Worm (Caenorhabditis elegans) whole organism, young adult: ENCODE data around the gene Y56A3A.22.

Experiments used
- B0336.3 ChIP-seq: fragments of 200-800 bp; sonication (Bioruptor generic); IDR thresholded peaks from 2 replicates; pipeline ENCODE4 v1.3.6; 2022; ENCODE audit warnings: missing genetic modification characterization, missing compliant biosample characterization
- F33H1.4 ChIP-seq: fragments of 200-800 bp; sonication (Bioruptor generic); IDR thresholded peaks from 2 replicates; pipeline ENCODE4 v1.3.6; 2022; ENCODE audit warnings: missing genetic modification reagents, missing genetic modification characterization, missing compliant biosample characterization
- F39B2.1 ChIP-seq: fragments of 200-800 bp; sonication (Bioruptor generic); IDR thresholded peaks from 2 replicates; pipeline ENCODE4 v1.3.6; 2022; ENCODE audit warnings: missing genetic modification reagents, missing genetic modification characterization, missing compliant biosample characterization
- F52B5.7 ChIP-seq: sonication (generic microtip); optimal IDR thresholded peaks from 2 replicates; lab custom pipeline; 2016; ENCODE audit warnings: mild to moderate bottlenecking, missing genetic modification characterization, missing compliant biosample characterization
- F57C9.4 ChIP-seq: sonication (generic microtip); optimal IDR thresholded peaks from 2 replicates; lab custom pipeline; 2017; ENCODE audit warnings: mild to moderate bottlenecking, missing genetic modification characterization, missing compliant biosample characterization
- T07F8.4 ChIP-seq: sonication (generic microtip); optimal IDR thresholded peaks from 2 replicates; lab custom pipeline; 2016; ENCODE audit warnings: mild to moderate bottlenecking, missing genetic modification characterization, moderate library complexity, missing compliant biosample characterization
- Y95B8A.8 ChIP-seq: fragments of 200-800 bp; sonication (Bioruptor generic); IDR thresholded peaks from 2 replicates; pipeline ENCODE4 v1.3.6; 2022; ENCODE audit warnings: missing genetic modification reagents, missing genetic modification characterization, missing compliant biosample characterization
- ama-1 ChIP-seq, 3 experiments: fragments of 150-350 bp in 1 of 3; sonication (generic microtip) in 2 of 3; optimal IDR thresholded peaks; 2 replicates each; lab custom pipeline; 2014 to 2018; ENCODE audit warnings: missing biosample characterization in 2 of 3, missing genetic modification characterization in 2 of 3, missing genetic modification reagents in 2 of 3
- attf-3 ChIP-seq: fragments of 200-800 bp; sonication (Bioruptor generic); conservative IDR thresholded peaks from 2 replicates; pipeline ENCODE4 v1.3.6; 2022; ENCODE audit warnings: missing genetic modification reagents, missing genetic modification characterization, missing compliant biosample characterization
- attf-5 ChIP-seq: fragments of 200-800 bp; sonication (Bioruptor generic); optimal IDR thresholded peaks from 2 replicates; lab custom pipeline; 2018; ENCODE audit warnings: mild to moderate bottlenecking, missing genetic modification characterization, missing compliant biosample characterization
- attf-6 ChIP-seq: fragments of 200-800 bp; sonication (Bioruptor generic); IDR thresholded peaks from 2 replicates; pipeline ENCODE4 v1.3.6; 2022; ENCODE audit warnings: missing genetic modification reagents, missing genetic modification characterization, missing compliant biosample characterization
- cebp-1 ChIP-seq, 2 experiments: fragments of 200-800 bp in 1 of 2; sonication (Bioruptor generic) in 1 of 2; sonication (generic microtip) in 1 of 2; IDR thresholded peaks in 1 of 2; optimal IDR thresholded peaks in 1 of 2; 2 replicates each; pipeline versions ENCODE4 v1.3.6 to Lab custom; 2017 to 2022; ENCODE audit warnings: missing compliant biosample characterization in 2 of 2, missing genetic modification characterization in 2 of 2, mild to moderate bottlenecking in 1 of 2, missing genetic modification reagents in 1 of 2, moderate library complexity in 1 of 2
- ceh-100 ChIP-seq: fragments of 200-800 bp; sonication (Bioruptor generic); IDR thresholded peaks from 2 replicates; pipeline ENCODE4 v1.3.6; 2022; ENCODE audit warnings: missing genetic modification reagents, missing genetic modification characterization, missing compliant biosample characterization
- ceh-27 ChIP-seq: fragments of 200-800 bp; sonication (Bioruptor generic); optimal IDR thresholded peaks from 2 replicates; lab custom pipeline; 2018; ENCODE audit warnings: mild to moderate bottlenecking, missing genetic modification characterization, moderate library complexity, missing compliant biosample characterization
- dox-1 ChIP-seq: fragments of 200-800 bp; sonication (Bioruptor generic); IDR thresholded peaks from 2 replicates; pipeline ENCODE4 v1.3.6; 2022; ENCODE audit warnings: missing genetic modification reagents, missing genetic modification characterization, missing compliant biosample characterization
- egl-18 ChIP-seq: fragments of 200-800 bp; sonication (Bioruptor generic); IDR thresholded peaks from 2 replicates; pipeline ENCODE4 v1.3.6; 2022; ENCODE audit warnings: missing genetic modification reagents, missing genetic modification characterization, missing compliant biosample characterization
- egrh-3 ChIP-seq: fragments of 200-800 bp; sonication (Bioruptor generic); IDR thresholded peaks from 2 replicates; pipeline ENCODE4 v1.3.6; 2022; ENCODE audit warnings: missing genetic modification reagents, missing genetic modification characterization, missing compliant biosample characterization
- ekl-4 ChIP-seq: fragments of 200-800 bp; sonication (Bioruptor generic); IDR thresholded peaks from 2 replicates; pipeline ENCODE4 v1.3.6; 2022; ENCODE audit warnings: missing genetic modification reagents, missing genetic modification characterization, missing compliant biosample characterization
- gei-17 ChIP-seq: fragments of 200-800 bp; sonication (Bioruptor generic); optimal IDR thresholded peaks from 2 replicates; lab custom pipeline; 2018; ENCODE audit warnings: mild to moderate bottlenecking, missing genetic modification characterization, missing compliant biosample characterization
- hlh-12 ChIP-seq: sonication (generic microtip); optimal IDR thresholded peaks from 2 replicates; lab custom pipeline; 2016; ENCODE audit warnings: missing genetic modification characterization, missing compliant biosample characterization
- hmg-1.2 ChIP-seq: fragments of 200-800 bp; sonication (Bioruptor generic); IDR thresholded peaks from 2 replicates; pipeline ENCODE4 v1.3.6; 2022; ENCODE audit warnings: missing genetic modification reagents, missing genetic modification characterization, missing compliant biosample characterization
- let-607 ChIP-seq, 2 experiments: fragments of 200-800 bp in 1 of 2; sonication (Bioruptor generic) in 1 of 2; sonication (generic microtip) in 1 of 2; optimal IDR thresholded peaks; 2 replicates each; lab custom pipeline; 2016 to 2018; ENCODE audit warnings: mild to moderate bottlenecking in 2 of 2, missing compliant biosample characterization in 2 of 2, missing genetic modification characterization in 2 of 2, moderate library complexity in 2 of 2, missing genotype in 1 of 2
- lin-40 ChIP-seq: sonication (generic microtip); optimal IDR thresholded peaks from 2 replicates; lab custom pipeline; 2016; ENCODE audit warnings: missing genetic modification characterization, mild to moderate bottlenecking, missing compliant biosample characterization, missing genotype, missing genetic modification reagents
- lin-54 ChIP-seq: fragments of 200-800 bp; sonication (Bioruptor generic); optimal IDR thresholded peaks from 2 replicates; lab custom pipeline; 2018; ENCODE audit warnings: mild to moderate bottlenecking, missing genetic modification characterization, missing compliant biosample characterization
- madf-3 ChIP-seq: fragments of 200-800 bp; sonication (Bioruptor generic); IDR thresholded peaks from 2 replicates; pipeline ENCODE4 v1.3.6; 2022; ENCODE audit warnings: missing genetic modification reagents, missing genetic modification characterization, missing compliant biosample characterization
- madf-6 ChIP-seq: fragments of 200-800 bp; sonication (Bioruptor generic); IDR thresholded peaks from 2 replicates; pipeline ENCODE4 v1.3.6; 2022; ENCODE audit warnings: missing genetic modification reagents, missing genetic modification characterization, missing compliant biosample characterization
- madf-8 ChIP-seq: fragments of 200-800 bp; sonication (Bioruptor generic); conservative IDR thresholded peaks from 2 replicates; pipeline ENCODE4 v1.3.6; 2022; ENCODE audit warnings: missing genetic modification reagents, missing genetic modification characterization, missing compliant biosample characterization
- mcd-1 ChIP-seq: fragments of 200-800 bp; sonication (Bioruptor generic); IDR thresholded peaks from 2 replicates; pipeline ENCODE4 v1.3.6; 2022; ENCODE audit warnings: missing genetic modification reagents, missing genetic modification characterization, missing compliant biosample characterization
- mel-28 ChIP-seq: sonication (generic microtip); optimal IDR thresholded peaks from 2 replicates; lab custom pipeline; 2016; ENCODE audit warnings: borderline replicate concordance, mild to moderate bottlenecking, missing genetic modification characterization, missing compliant biosample characterization
- mes-4 ChIP-seq: sonication (generic microtip); optimal IDR thresholded peaks from 2 replicates; lab custom pipeline; 2016; ENCODE audit warnings: missing genotype, missing genetic modification characterization, missing compliant biosample characterization
- mxl-1 ChIP-seq: sonication (generic microtip); optimal IDR thresholded peaks from 2 replicates; lab custom pipeline; 2016; ENCODE audit warnings: missing genetic modification characterization, missing compliant biosample characterization
- nfya-1 ChIP-seq: sonication (generic microtip); optimal IDR thresholded peaks from 2 replicates; lab custom pipeline; 2017; ENCODE audit warnings: antibody characterized with exemption, missing compliant biosample characterization, missing genetic modification characterization, borderline replicate concordance; ENCODE audit not compliant: insufficient read depth
- nhr-179 ChIP-seq: sonication (generic microtip); optimal IDR thresholded peaks from 2 replicates; lab custom pipeline; 2016; ENCODE audit warnings: mild to moderate bottlenecking, missing genetic modification characterization, missing compliant biosample characterization
- nhr-90 ChIP-seq: sonication (generic microtip); optimal IDR thresholded peaks from 2 replicates; lab custom pipeline; 2016; ENCODE audit warnings: missing genotype, mild to moderate bottlenecking, missing genetic modification characterization, missing compliant biosample characterization
- pha-4 ChIP-seq: fragments of 150-350 bp; sonication (generic microtip); optimal IDR thresholded peaks from 2 replicates; lab custom pipeline; 2014; ENCODE audit warnings: missing biosample characterization, missing genetic modification reagents, missing genetic modification characterization
- rpc-1 ChIP-seq, 2 experiments: fragments of 150-350 bp in 1 of 2; sonication (generic microtip) in 1 of 2; optimal IDR thresholded peaks; 2 replicates each; lab custom pipeline; 2014 to 2018; ENCODE audit warnings: missing biosample characterization in 1 of 2, missing genetic modification characterization in 1 of 2, missing genetic modification reagents in 1 of 2, missing genotype in 1 of 2
- sea-2 ChIP-seq: fragments of 200-800 bp; sonication (Bioruptor generic); IDR thresholded peaks from 2 replicates; pipeline ENCODE4 v1.3.6; 2022; ENCODE audit warnings: missing genetic modification characterization, missing compliant biosample characterization
- snpc-3.4 ChIP-seq: sonication (generic microtip); optimal IDR thresholded peaks from 2 replicates; lab custom pipeline; 2017; ENCODE audit warnings: missing genetic modification characterization, mild to moderate bottlenecking, missing compliant biosample characterization, antibody characterized with exemption, moderate library complexity, missing genotype, missing genetic modification reagents
- sptf-2 ChIP-seq: fragments of 200-800 bp; sonication (Bioruptor generic); optimal IDR thresholded peaks from 2 replicates; lab custom pipeline; 2018; ENCODE audit warnings: mild to moderate bottlenecking, missing genetic modification characterization, missing compliant biosample characterization
- tlf-1 ChIP-seq: fragments of 200-800 bp; sonication (Bioruptor generic); optimal IDR thresholded peaks from 2 replicates; lab custom pipeline; 2018; ENCODE audit warnings: mild to moderate bottlenecking, missing genetic modification characterization, missing compliant biosample characterization
- unc-130 ChIP-seq: sonication (generic microtip); optimal IDR thresholded peaks from 2 replicates; lab custom pipeline; 2016; ENCODE audit warnings: missing genetic modification reagents, missing genetic modification characterization, missing compliant biosample characterization
- zfh-2 ChIP-seq: fragments of 200-800 bp; sonication (Bioruptor generic); conservative IDR thresholded peaks from 2 replicates; pipeline ENCODE4 v1.3.6; 2022; ENCODE audit warnings: missing genetic modification reagents, missing genetic modification characterization, missing compliant biosample characterization
- ztf-3 ChIP-seq: fragments of 200-800 bp; sonication (Bioruptor generic); optimal IDR thresholded peaks from 2 replicates; lab custom pipeline; 2018; ENCODE audit warnings: mild to moderate bottlenecking, missing genetic modification characterization, missing compliant biosample characterization
- ztf-6 ChIP-seq: fragments of 200-800 bp; sonication (Bioruptor generic); IDR thresholded peaks from 2 replicates; pipeline ENCODE4 v1.3.6; 2022; ENCODE audit warnings: missing genetic modification reagents, missing genetic modification characterization, missing compliant biosample characterization

Y56A3A.22 gene

ce11 chrIII:11914220-11914619 is 7.3 kb upstream of the Y56A3A.22 start, which contains the start of gene Y56A3A.16:
Gene Y56A3A.16, minus strand, starts transcription at chrIII:11914320.
- no peak for TF ChIP-seq attf-3 (GFP tag; lab: Robert Waterston, UW)
- TF ChIP-seq mcd-1 = no peak
- no peak for TF ChIP-seq T07F8.4 (tag; lab: Kevin White, UChicago)
- TF ChIP-seq nhr-179 (tag; lab: Kevin White, UChicago) = no peak
- TF ChIP-seq madf-8 (GFP tag; lab: Robert Waterston, UW) = no peak
- no peak for TF ChIP-seq B0336.3 (GFP tag; lab: Robert Waterston, UW)
- TF ChIP-seq ekl-4 (GFP tag; lab: Robert Waterston, UW) = no peak
- no peak for TF ChIP-seq ceh-27 (GFP tag; lab: Kevin White, UChicago)
- no peak for TF ChIP-seq ceh-100 (GFP tag; lab: Robert Waterston, UW)
- TF ChIP-seq gei-17 = no peak

DNA sequence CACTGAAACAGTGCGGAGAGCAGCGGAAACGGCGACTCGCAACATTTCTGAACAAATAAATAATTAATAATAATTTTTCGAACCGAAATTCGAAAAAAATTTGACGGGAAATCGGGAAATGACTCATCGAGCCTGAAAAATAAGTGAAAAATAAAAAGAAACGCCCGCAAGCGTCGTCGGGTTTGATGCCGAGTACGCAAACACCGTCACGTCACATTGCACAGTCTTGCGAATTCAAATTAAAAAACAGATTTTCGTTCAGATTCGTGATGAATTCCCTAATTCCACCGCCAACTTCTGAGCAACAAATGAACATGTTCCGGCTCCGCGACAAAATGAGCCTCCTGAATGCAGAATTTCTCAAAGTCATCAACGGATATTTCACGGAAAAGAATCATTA is 5.8 kb upstream of the Y56A3A.22 start, which contains the start of the genes ndab-1 and npp-16:
TSS of gene ndab-1 (minus strand) at position 47 of the 400 bp plus-strand sequence.
TSS of gene npp-16 (plus strand) at position 263 of the 400 bp plus-strand sequence.
- no peak for TF ChIP-seq sea-2
- peak; percentile 6 for TF ChIP-seq snpc-3.4 (tag; lab: Kevin White, UChicago)
- peak; percentile 40; the same call in 1 of the 2 replicates for TF ChIP-seq F33H1.4 (GFP tag; lab: Robert Waterston, UW)
- peak; percentile 45 for TF ChIP-seq lin-54 (GFP tag; lab: Kevin White, UChicago)
- no peak for TF ChIP-seq cebp-1 (GFP tag; IDR thresholded peaks at IDR 0.05; lab: Robert Waterston, UW)
- peak; percentile 34 for TF ChIP-seq cebp-1 (tag; optimal IDR thresholded peaks at IDR 0.05; lab: Kevin White, UChicago)
- no peak for TF ChIP-seq madf-3
- TF ChIP-seq let-607 (tag; optimal IDR thresholded peaks at IDR 0.05; lab: Kevin White, UChicago) = peak in 1 of 2 experiments; percentile 17
- peak; percentile 2 for TF ChIP-seq attf-5
- 0 out of 2 replicates have a peak, but pooled peaks have one; percentile 3 for TF ChIP-seq hmg-1.2 (GFP tag; lab: Robert Waterston, UW)
- peak; percentile 48; the same call in 1 of the 2 replicates for TF ChIP-seq madf-6 (GFP tag; lab: Robert Waterston, UW)
- no peak for TF ChIP-seq Y95B8A.8 (GFP tag; lab: Robert Waterston, UW)

ce11 chrIII:11916260-11916659 is 5.2 kb upstream of the Y56A3A.22 start:
- TF ChIP-seq sptf-2 (GFP tag; lab: Kevin White, UChicago) (no peak), zfh-2 (peak; percentile 79), dox-1 (GFP tag; lab: Robert Waterston, UW) (peak; percentile 12; the same call in 1 of the 2 replicates), unc-130 (GFP tag; lab: Kevin White, UChicago) (no peak), F52B5.7 (tag; lab: Kevin White, UChicago) (no peak), mxl-1 (no peak), nhr-90 (tag; lab: Kevin White, UChicago) (no peak), tlf-1 (no peak), attf-6 (GFP tag; lab: Robert Waterston, UW) (no peak), rpc-1 (optimal IDR thresholded peaks at IDR 0.05; lab: Kevin White, UChicago) (no peak), rpc-1 (tag; optimal IDR thresholded peaks at IDR 0.05; lab: Kevin White, UChicago) (no peak), nfya-1 (tag; lab: Kevin White, UChicago) (no peak), ama-1 (optimal IDR thresholded peaks at IDR 0.05; lab: Kevin White, UChicago) (no peak), ama-1 (GFP tag; optimal IDR thresholded peaks at IDR 0.05; lab: Kevin White, UChicago) (no peak), ztf-6 (no peak), mes-4 (tag; lab: Kevin White, UChicago) (no peak), madf-6 (GFP tag; lab: Robert Waterston, UW) (no peak), hmg-1.2 (GFP tag; lab: Robert Waterston, UW) (no peak), egrh-3 (GFP tag; lab: Robert Waterston, UW) (peak; percentile 69; the same call in 1 of the 2 replicates), hlh-12 (no peak), madf-8 (GFP tag; lab: Robert Waterston, UW) (no peak), pha-4 (no peak), F39B2.1 (GFP tag; lab: Robert Waterston, UW) (no peak), F57C9.4 (tag; lab: Kevin White, UChicago) (no peak), attf-3 (GFP tag; lab: Robert Waterston, UW) (no peak), ztf-3 (GFP tag; lab: Kevin White, UChicago) (no peak), egl-18 (no peak), lin-40 (tag; lab: Kevin White, UChicago) (no peak), mel-28 (no peak)
